Fruit fly (Drosophila melanogaster) whole organism, embryonic: ENCODE measurements around the gene mRpL28.
A peak's percentile ranks its signal among the peaks of the same experiment; 100 is the strongest.

Experiments used
- BtbVII ChIP-seq: fragments of 200-800 bp; sonication (Bioruptor generic); optimal IDR thresholded peaks from 3 replicates; lab custom pipeline; 2017; ENCODE audit warnings: missing biosample characterization, mild to moderate bottlenecking, missing genetic modification characterization
- CG10267 ChIP-seq: fragments of 200-800 bp; sonication (Bioruptor generic); optimal IDR thresholded peaks from 2 replicates; lab custom pipeline; 2018; ENCODE audit warnings: missing biosample characterization, mild to moderate bottlenecking, missing genetic modification characterization, moderate library complexity
- CG10274 ChIP-seq: fragments of 200-800 bp; sonication (Bioruptor generic); optimal IDR thresholded peaks from 3 replicates; lab custom pipeline; 2017; ENCODE audit warnings: missing biosample characterization, mild to moderate bottlenecking, missing genetic modification characterization
- CG11085 ChIP-seq: fragments of 200-800 bp; sonication (Bioruptor generic); IDR thresholded peaks from 2 replicates; pipeline ENCODE4 v1.3.6; 2022; ENCODE audit warnings: missing biosample characterization, missing genetic modification characterization
- CG12659 ChIP-seq: fragments of 200-800 bp; sonication (Bioruptor generic); optimal IDR thresholded peaks from 3 replicates; lab custom pipeline; 2017; ENCODE audit warnings: mild to moderate bottlenecking, missing biosample characterization, missing genetic modification reagents, missing genetic modification characterization
- CG12942 ChIP-seq: fragments of 200-800 bp; sonication (Bioruptor generic); optimal IDR thresholded peaks from 3 replicates; lab custom pipeline; 2016; ENCODE audit warnings: missing biosample characterization, missing genetic modification characterization
- CG14050 ChIP-seq: fragments of 200-800 bp; sonication (Bioruptor generic); IDR thresholded peaks from 3 replicates; pipeline ENCODE4 v1.3.6; 2022; ENCODE audit warnings: missing biosample characterization, missing genetic modification characterization
- CG14965 ChIP-seq: fragments of 200-800 bp; sonication (Bioruptor generic); optimal IDR thresholded peaks from 2 replicates; lab custom pipeline; 2016; ENCODE audit warnings: missing biosample characterization, missing genetic modification characterization, borderline replicate concordance
- CG17385 ChIP-seq: fragments of 200-800 bp; sonication (Bioruptor generic); optimal IDR thresholded peaks from 3 replicates; lab custom pipeline; 2018; ENCODE audit warnings: missing biosample characterization, mild to moderate bottlenecking, missing genetic modification characterization
- CG17612 ChIP-seq: fragments of 200-800 bp; sonication (Bioruptor generic); IDR thresholded peaks from 2 replicates; pipeline ENCODE4 v1.3.6; 2022; ENCODE audit warnings: missing biosample characterization, missing genetic modification characterization
- CG1832 ChIP-seq: fragments of 200-800 bp; sonication (Bioruptor generic); optimal IDR thresholded peaks from 2 replicates; lab custom pipeline; 2017; ENCODE audit warnings: missing biosample characterization, mild to moderate bottlenecking, missing genetic modification characterization, inconsistent platforms
- CG2678 ChIP-seq: fragments of 200-800 bp; sonication (Bioruptor generic); optimal IDR thresholded peaks from 3 replicates; lab custom pipeline; 2019; ENCODE audit warnings: missing biosample characterization, mild to moderate bottlenecking, missing genetic modification characterization, moderate library complexity
- CG5245 ChIP-seq: fragments of 200-800 bp; sonication (Bioruptor generic); optimal IDR thresholded peaks from 3 replicates; lab custom pipeline; 2016; ENCODE audit warnings: missing biosample characterization, missing genetic modification characterization
- CG8089 ChIP-seq: fragments of 200-800 bp; sonication (Bioruptor generic); optimal IDR thresholded peaks from 3 replicates; lab custom pipeline; 2016; ENCODE audit warnings: missing biosample characterization, missing genetic modification characterization
- CG9876 ChIP-seq: fragments of 200-800 bp; sonication (Bioruptor generic); optimal IDR thresholded peaks from 2 replicates; lab custom pipeline; 2016; ENCODE audit warnings: missing biosample characterization, missing genetic modification characterization
- Chrac-16 ChIP-seq: fragments of 200-800 bp; sonication (Bioruptor generic); optimal IDR thresholded peaks from 3 replicates; lab custom pipeline; 2016; ENCODE audit warnings: missing biosample characterization, missing genetic modification characterization
- D19B ChIP-seq: fragments of 200-800 bp; sonication (Bioruptor generic); optimal IDR thresholded peaks from 2 replicates; lab custom pipeline; 2017; ENCODE audit warnings: missing biosample characterization, mild to moderate bottlenecking, missing genetic modification characterization
- Elba2 ChIP-seq: fragments of 200-800 bp; sonication (Bioruptor generic); optimal IDR thresholded peaks from 3 replicates; lab custom pipeline; 2016; ENCODE audit warnings: missing biosample characterization, missing genetic modification characterization
- HmgD ChIP-seq: fragments of 200-800 bp; sonication (Bioruptor generic); optimal IDR thresholded peaks from 3 replicates; lab custom pipeline; 2016; ENCODE audit warnings: missing biosample characterization, missing genetic modification characterization
- Lpt ChIP-seq: fragments of >200 bp; optimal IDR thresholded peaks from 2 replicates; lab custom pipeline; 2018; ENCODE audit warnings: missing biosample characterization, missing genetic modification characterization
- MTF-1 ChIP-seq: fragments of 200-800 bp; sonication (Bioruptor generic); optimal IDR thresholded peaks from 2 replicates; lab custom pipeline; 2018; ENCODE audit warnings: missing biosample characterization, mild to moderate bottlenecking, missing genetic modification characterization, borderline replicate concordance
- NC2α ChIP-seq: fragments of 200-800 bp; sonication (Bioruptor generic); optimal IDR thresholded peaks from 2 replicates; lab custom pipeline; 2016; ENCODE audit warnings: missing biosample characterization, missing genetic modification characterization
- Pdp1 ChIP-seq, 2 experiments: fragments of 200-800 bp; sonication (Bioruptor generic); optimal IDR thresholded peaks; 3 replicates each; lab custom pipeline; 2016; ENCODE audit warnings: missing biosample characterization in 2 of 2, missing genetic modification characterization in 2 of 2, mild to moderate bottlenecking in 1 of 2, moderate library complexity in 1 of 2
- Ptx1 ChIP-seq: fragments of 200-800 bp; sonication (Bioruptor generic); IDR thresholded peaks from 2 replicates; pipeline ENCODE4 v1.3.6; 2022; ENCODE audit warnings: missing biosample characterization, missing genetic modification characterization
- Spps ChIP-seq: fragments of 200-800 bp; sonication (Bioruptor generic); optimal IDR thresholded peaks from 2 replicates; lab custom pipeline; 2018; ENCODE audit warnings: missing biosample characterization, mild to moderate bottlenecking, missing genetic modification characterization
- Sry-β ChIP-seq: fragments of 200-800 bp; sonication (Bioruptor generic); optimal IDR thresholded peaks from 2 replicates; lab custom pipeline; 2018; ENCODE audit warnings: missing biosample characterization, mild to moderate bottlenecking, missing genetic modification characterization, moderate library complexity
- TFAM ChIP-seq: fragments of 200-800 bp; sonication (Bioruptor generic); optimal IDR thresholded peaks from 2 replicates; lab custom pipeline; 2017; ENCODE audit warnings: missing biosample characterization, missing genetic modification characterization, inconsistent platforms
- cad ChIP-seq: fragments of >200 bp; optimal IDR thresholded peaks from 2 replicates; lab custom pipeline; 2017; ENCODE audit warnings: missing biosample characterization, missing genetic modification characterization
- caup ChIP-seq: fragments of 200-800 bp; sonication (Bioruptor generic); optimal IDR thresholded peaks from 3 replicates; lab custom pipeline; 2017; ENCODE audit warnings: missing biosample characterization, mild to moderate bottlenecking, missing genetic modification characterization, moderate library complexity; ENCODE audit not compliant: severe bottlenecking
- dan ChIP-seq: fragments of 200-800 bp; sonication (Bioruptor generic); IDR thresholded peaks from 2 replicates; pipeline ENCODE4 v1.3.6; 2022; ENCODE audit warnings: missing biosample characterization, missing genetic modification characterization
- disco-r ChIP-seq: fragments of 200-800 bp; sonication (Bioruptor generic); optimal IDR thresholded peaks from 2 replicates; lab custom pipeline; 2016; ENCODE audit warnings: missing biosample characterization, missing genetic modification characterization
- dmrt99B ChIP-seq: fragments of 200-800 bp; sonication (Bioruptor generic); optimal IDR thresholded peaks from 2 replicates; lab custom pipeline; 2018; ENCODE audit warnings: missing biosample characterization, mild to moderate bottlenecking, missing genetic modification characterization, moderate library complexity
- dpn ChIP-seq, 2 experiments: fragments of 200-800 bp; sonication (Bioruptor generic); optimal IDR thresholded peaks; 3 replicates each; lab custom pipeline; 2016; ENCODE audit warnings: missing biosample characterization in 2 of 2, missing genetic modification characterization in 2 of 2
- esg ChIP-seq: fragments of 200-800 bp; sonication (Bioruptor generic); conservative IDR thresholded peaks from 2 replicates; pipeline ENCODE4 v1.3.6; 2022; ENCODE audit warnings: missing biosample characterization, missing genetic modification characterization
- fd3F ChIP-seq: fragments of 200-800 bp; sonication (Bioruptor generic); optimal IDR thresholded peaks from 2 replicates; lab custom pipeline; 2018; ENCODE audit warnings: missing biosample characterization, mild to moderate bottlenecking, missing genetic modification characterization, moderate library complexity
- ftz-f1 ChIP-seq: fragments of 200-800 bp; sonication (Bioruptor generic); optimal IDR thresholded peaks from 2 replicates; lab custom pipeline; 2016; ENCODE audit warnings: missing biosample characterization, missing genetic modification characterization
- gce ChIP-seq: fragments of 200-800 bp; sonication (Bioruptor generic); IDR thresholded peaks from 3 replicates; pipeline ENCODE4 v1.3.6; 2022; ENCODE audit warnings: missing biosample characterization, missing genetic modification characterization
- inv ChIP-seq: fragments of 200-800 bp; sonication (Bioruptor generic); IDR thresholded peaks from 2 replicates; pipeline ENCODE4 v1.3.6; 2022; ENCODE audit warnings: missing biosample characterization, missing genetic modification characterization; ENCODE audit not compliant: partially characterized antibody
- jigr1 ChIP-seq: fragments of 200-800 bp; sonication (Bioruptor generic); IDR thresholded peaks from 3 replicates; pipeline ENCODE4 v1.3.6; 2022; ENCODE audit warnings: missing biosample characterization, missing genetic modification characterization
- jumu ChIP-seq: fragments of 200-800 bp; sonication (Bioruptor generic); optimal IDR thresholded peaks from 3 replicates; lab custom pipeline; 2016; ENCODE audit warnings: missing biosample characterization, missing genetic modification characterization
- lilli ChIP-seq: fragments of 200-800 bp; sonication (Bioruptor generic); optimal IDR thresholded peaks from 3 replicates; lab custom pipeline; 2016; ENCODE audit warnings: missing biosample characterization, missing genetic modification characterization
- maf-S ChIP-seq: fragments of 200-800 bp; sonication (Bioruptor generic); optimal IDR thresholded peaks from 2 replicates; lab custom pipeline; 2016; ENCODE audit warnings: missing biosample characterization, missing genetic modification characterization
- nmo ChIP-seq: fragments of 200-800 bp; sonication (Bioruptor generic); optimal IDR thresholded peaks from 2 replicates; lab custom pipeline; 2018; ENCODE audit warnings: missing biosample characterization, mild to moderate bottlenecking, missing genetic modification characterization, moderate library complexity
- p53 ChIP-seq: fragments of 200-800 bp; sonication (Bioruptor generic); optimal IDR thresholded peaks from 2 replicates; lab custom pipeline; 2016; ENCODE audit warnings: missing biosample characterization, missing genetic modification characterization
- pan ChIP-seq, 4 experiments: fragments of >200 bp in 3 of 4; fragments of 200-800 bp in 1 of 4; sonication (Bioruptor generic) in 1 of 4; optimal IDR thresholded peaks in 3 of 4; IDR thresholded peaks in 1 of 4; 2 replicates each; pipeline versions ENCODE4 v1.3.6 to Lab custom; 2017 to 2022; ENCODE audit warnings: missing biosample characterization in 2 of 4, missing genetic modification characterization in 2 of 4, mixed read lengths in 1 of 4
- pho ChIP-seq: fragments of 200-800 bp; sonication (Bioruptor generic); optimal IDR thresholded peaks from 2 replicates; lab custom pipeline; 2016; ENCODE audit warnings: missing biosample characterization, missing genetic modification characterization
- stc ChIP-seq: fragments of 200-800 bp; sonication (Bioruptor generic); IDR thresholded peaks from 2 replicates; pipeline ENCODE4 v1.3.6; 2022; ENCODE audit warnings: missing biosample characterization, missing genetic modification characterization
- toy ChIP-seq: fragments of 200-800 bp; sonication (Bioruptor generic); IDR thresholded peaks from 2 replicates; pipeline ENCODE4 v1.3.6; 2022; ENCODE audit warnings: missing biosample characterization, missing genetic modification characterization
- twi ChIP-seq: fragments of 200-800 bp; optimal IDR thresholded peaks from 2 replicates; lab custom pipeline; 2019; ENCODE audit warnings: missing biosample characterization, mild to moderate bottlenecking, missing genetic modification characterization, moderate library complexity
- unpg ChIP-seq: fragments of 200-800 bp; sonication (Bioruptor generic); optimal IDR thresholded peaks from 3 replicates; lab custom pipeline; 2018; ENCODE audit warnings: missing biosample characterization, mild to moderate bottlenecking, missing genetic modification characterization, moderate library complexity
- vvl ChIP-seq: fragments of 200-800 bp; sonication (Bioruptor generic); IDR thresholded peaks from 2 replicates; pipeline ENCODE4 v1.3.6; 2022; ENCODE audit warnings: missing biosample characterization, missing genetic modification characterization

Gene mRpL28

DNA sequence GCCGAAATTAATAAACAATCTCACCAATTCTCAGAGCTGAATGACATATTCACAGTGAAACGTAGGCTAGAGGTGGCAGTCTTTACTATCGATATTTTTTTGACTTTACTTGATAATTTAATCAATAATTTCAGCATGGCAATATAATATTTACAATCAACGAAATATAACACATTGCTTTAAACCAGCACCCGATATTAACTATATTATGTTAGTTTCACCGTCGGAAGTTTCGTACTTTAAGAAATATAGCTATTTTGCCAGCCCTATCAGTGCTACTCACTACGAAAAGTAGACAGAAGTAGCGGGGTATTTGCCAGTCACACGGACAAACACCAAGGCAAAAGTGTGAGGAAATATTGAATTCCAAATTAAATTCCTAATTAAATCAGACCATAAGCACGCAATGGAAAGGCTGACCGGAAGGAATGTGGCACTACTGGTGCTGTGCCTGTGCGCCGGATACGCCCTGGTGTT is 37.0 kb downstream of the mRpL28 start, which contains the start of the genes CG31917, Tfb5 and SelT (continued):
- TF ChIP-seq lilli (GFP tag; lab: Kevin White, UChicago), result peak; percentile 82
- TF ChIP-seq CG11085, result no peak
- peak; percentile 32 for TF ChIP-seq maf-S (GFP tag; lab: Kevin White, UChicago)
- TF ChIP-seq D19B, result no peak
- no peak for TF ChIP-seq cad (GFP tag; lab: Kevin White, UChicago)
- TF ChIP-seq pan (optimal IDR thresholded peaks at IDR 0.05; lab: Kevin White, UChicago), result no peak
- TF ChIP-seq pan (GFP tag; optimal IDR thresholded peaks at IDR 0.05 in 1 of 2, IDR thresholded peaks at IDR 0.05 in 1 of 2), result no peak
- TF ChIP-seq dpn (GFP tag; optimal IDR thresholded peaks at IDR 0.05; lab: Kevin White, UChicago), result peak; percentile 16 to 67
- peak; percentile 84 for TF ChIP-seq CG12659 (GFP tag; lab: Kevin White, UChicago)
- no peak for TF ChIP-seq BtbVII (GFP tag; lab: Kevin White, UChicago)
- peak; percentile 77 for TF ChIP-seq pho (GFP tag; lab: Kevin White, UChicago)
- TF ChIP-seq CG14965, result no peak
- TF ChIP-seq HmgD, result peak; percentile 62
- peak; percentile 46 for TF ChIP-seq jumu (GFP tag; lab: Kevin White, UChicago)
- no peak for TF ChIP-seq Lpt (GFP tag; lab: Kevin White, UChicago)
- no peak for TF ChIP-seq caup (GFP tag; lab: Kevin White, UChicago)
- no peak for TF ChIP-seq CG1832
- no peak for TF ChIP-seq gce (GFP tag; lab: Robert Waterston, UW)
- TF ChIP-seq dan (GFP tag; lab: Robert Waterston, UW), result no peak
- TF ChIP-seq ftz-f1 (GFP tag; lab: Kevin White, UChicago), result peak; percentile 67
- peak; percentile 20 for TF ChIP-seq CG17385
- peak; percentile 21 for TF ChIP-seq CG9876 (GFP tag; lab: Kevin White, UChicago)
- peak; percentile 54 for TF ChIP-seq fd3F
- TF ChIP-seq MTF-1 (GFP tag; lab: Kevin White, UChicago), result no peak
- TF ChIP-seq esg (GFP tag; lab: Robert Waterston, UW), result no peak
- peak; percentile 96 for TF ChIP-seq Sry-β (GFP tag; lab: Kevin White, UChicago)
- no peak for TF ChIP-seq TFAM (GFP tag; lab: Kevin White, UChicago)
- TF ChIP-seq CG10267 (tag; lab: Kevin White, UChicago), result peak; percentile 52
- TF ChIP-seq disco-r (GFP tag; lab: Kevin White, UChicago), result peak; percentile 55
- no peak for TF ChIP-seq stc (GFP tag; lab: Robert Waterston, UW)
- TF ChIP-seq CG8089, result no peak
- no peak for TF ChIP-seq p53 (GFP tag; lab: Kevin White, UChicago)
- TF ChIP-seq twi (tag; lab: Kevin White, UChicago), result peak; percentile 50
- TF ChIP-seq NC2α (GFP tag; lab: Kevin White, UChicago), result no peak
- TF ChIP-seq Spps (tag; lab: Kevin White, UChicago), result peak; percentile 3
- no peak for TF ChIP-seq Elba2 (GFP tag; lab: Kevin White, UChicago)
- TF ChIP-seq CG14050 (GFP tag; lab: Robert Waterston, UW), result no peak
- TF ChIP-seq Ptx1 (GFP tag; lab: Robert Waterston, UW), result peak; percentile 56; the same call in 1 of the 2 replicates
- peak; percentile 71 for TF ChIP-seq inv (GFP tag; lab: Robert Waterston, UW)
- TF ChIP-seq CG12942 (GFP tag; lab: Kevin White, UChicago), result peak; percentile 59
- peak; percentile 76 for TF ChIP-seq nmo
- no peak for TF ChIP-seq CG5245 (GFP tag; lab: Kevin White, UChicago)
- TF ChIP-seq CG2678, result no peak
- peak; percentile 52 to 54 for TF ChIP-seq Pdp1 (GFP tag; optimal IDR thresholded peaks at IDR 0.05; lab: Kevin White, UChicago)
- peak; percentile 68 for TF ChIP-seq unpg (GFP tag; lab: Kevin White, UChicago)
- TF ChIP-seq dmrt99B, result no peak
- TF ChIP-seq CG10274 (GFP tag; lab: Kevin White, UChicago), result no peak
- TF ChIP-seq jigr1, result no peak
- TF ChIP-seq CG17612 (GFP tag; lab: Robert Waterston, UW), result no peak
- TF ChIP-seq vvl, result peak; percentile 62
- no peak for TF ChIP-seq toy (GFP tag; lab: Robert Waterston, UW)
- TF ChIP-seq Chrac-16 (GFP tag; lab: Kevin White, UChicago), result peak; percentile 46
